Fruit fly (Drosophila melanogaster) whole organism, wandering third instar larva: ENCODE data around the gene CG33631.

Experiments used
- Abd-B ChIP-seq: fragments of >200 bp; optimal IDR thresholded peaks from 2 replicates; lab custom pipeline; 2017; ENCODE audit warnings: missing biosample characterization, missing genetic modification characterization
- Dfd ChIP-seq: fragments of >200 bp; optimal IDR thresholded peaks from 2 replicates; lab custom pipeline; 2017; ENCODE audit warnings: missing biosample characterization, missing genetic modification characterization
- GATAd ChIP-seq: sonication (Bioruptor generic); optimal IDR thresholded peaks from 2 replicates; lab custom pipeline; 2016; ENCODE audit warnings: missing biosample characterization, missing genetic modification characterization
- Hr83 ChIP-seq: fragments of 200-300 bp; sonication (Bioruptor generic); optimal IDR thresholded peaks from 2 replicates; lab custom pipeline; 2016; ENCODE audit warnings: missing biosample characterization, mild to moderate bottlenecking, missing genetic modification characterization, moderate library complexity; ENCODE audit not compliant: poor library complexity, severe bottlenecking
- Mio ChIP-seq: sonication (Bioruptor generic); optimal IDR thresholded peaks from 2 replicates; lab custom pipeline; 2016; ENCODE audit warnings: missing biosample characterization, missing genetic modification characterization
- N ChIP-seq: fragments of >200 bp; optimal IDR thresholded peaks from 2 replicates; lab custom pipeline; 2018; ENCODE audit warnings: missing biosample characterization, missing external identifiers, missing genetic modification characterization
- br ChIP-seq: fragments of 200-800 bp; sonication (Bioruptor generic); optimal IDR thresholded peaks from 2 replicates; lab custom pipeline; 2016; ENCODE audit warnings: missing biosample characterization, missing genetic modification characterization
- dl ChIP-seq, 2 experiments: fragments of 175-275, 200-275 bp in 1 of 2; fragments of 200-275 bp in 1 of 2; sonication (Bioruptor generic); optimal IDR thresholded peaks; lab custom pipeline; 2018; ENCODE audit warnings: mild to moderate bottlenecking in 2 of 2, missing biosample characterization in 2 of 2, missing genetic modification characterization in 2 of 2, moderate library complexity in 2 of 2; ENCODE audit not compliant: partially characterized antibody in 2 of 2, insufficient read depth in 1 of 2
- psq ChIP-seq: fragments of 200-800 bp; sonication (Bioruptor generic); optimal IDR thresholded peaks from 3 replicates; lab custom pipeline; 2017; ENCODE audit warnings: missing biosample characterization, mild to moderate bottlenecking, missing genetic modification characterization, moderate library complexity
- tai ChIP-seq: sonication (Bioruptor generic); optimal IDR thresholded peaks from 2 replicates; lab custom pipeline; 2016; ENCODE audit warnings: missing biosample characterization, missing genetic modification characterization
- usp ChIP-seq: fragments of >200 bp; optimal IDR thresholded peaks from 2 replicates; lab custom pipeline; 2017; ENCODE audit warnings: missing biosample characterization, missing genetic modification characterization
- woc ChIP-seq: sonication (Bioruptor generic); optimal IDR thresholded peaks from 2 replicates; lab custom pipeline; 2016; ENCODE audit warnings: missing biosample characterization, mild to moderate bottlenecking, missing genetic modification characterization

- TF ChIP-seq dl (GFP tag; optimal IDR thresholded peaks at IDR 0.05; lab: Kevin White, UChicago; ENCODE audit: insufficient read depth in 1 of 2, partially characterized antibody in 2 of 2) (no peak), Mio (GFP tag; lab: Kevin White, UChicago) (no peak), N (GFP tag; lab: Kevin White, UChicago) (no peak), woc (GFP tag; lab: Kevin White, UChicago) (no peak), usp (no peak), GATAd (GFP tag; lab: Kevin White, UChicago) (no peak), Abd-B (no peak), psq (GFP tag; lab: Kevin White, UChicago) (no peak), tai (GFP tag; lab: Kevin White, UChicago) (no peak), br (GFP tag; lab: Kevin White, UChicago) (peak; percentile 28), Hr83 (GFP tag; lab: Kevin White, UChicago) (peak; percentile 65), Dfd (no peak)
Observed at dm6 chr3R:10076665-10077064, 12.9 kb downstream of the CG33631 start.
